Fruit fly (Drosophila melanogaster) whole organism, adult: ENCODE measurements around the gene dsh.

ENCODE experiments used
- CG12768 ChIP-seq: fragments of 200-800 bp; sonication (Bioruptor generic); optimal IDR thresholded peaks from 2 replicates; lab custom pipeline; 2017; ENCODE audit warnings: missing biosample characterization, missing genetic modification characterization, mild to moderate bottlenecking, moderate library complexity, missing genetic modification reagents
- Clk ChIP-seq: fragments of 200-800 bp; sonication (Bioruptor generic); optimal IDR thresholded peaks from 2 replicates; lab custom pipeline; 2017; ENCODE audit warnings: missing biosample characterization, missing genetic modification characterization
- cic ChIP-seq: fragments of 200-800 bp; sonication (Bioruptor generic); optimal IDR thresholded peaks from 2 replicates; lab custom pipeline; 2017; ENCODE audit warnings: missing biosample characterization, mild to moderate bottlenecking, missing genetic modification characterization, moderate library complexity
- cnc ChIP-seq, 2 experiments: fragments of >200 bp; optimal IDR thresholded peaks; 2 replicates each; lab custom pipeline; 2017
- ovo ChIP-seq: fragments of 200-800 bp; sonication (Bioruptor generic); optimal IDR thresholded peaks from 2 replicates; lab custom pipeline; 2016; ENCODE audit warnings: missing biosample characterization, missing genetic modification characterization
- toe ChIP-seq: fragments of 200-800 bp; sonication (Bioruptor generic); optimal IDR thresholded peaks from 2 replicates; lab custom pipeline; 2016; ENCODE audit warnings: missing biosample characterization, missing genetic modification characterization

DNA sequence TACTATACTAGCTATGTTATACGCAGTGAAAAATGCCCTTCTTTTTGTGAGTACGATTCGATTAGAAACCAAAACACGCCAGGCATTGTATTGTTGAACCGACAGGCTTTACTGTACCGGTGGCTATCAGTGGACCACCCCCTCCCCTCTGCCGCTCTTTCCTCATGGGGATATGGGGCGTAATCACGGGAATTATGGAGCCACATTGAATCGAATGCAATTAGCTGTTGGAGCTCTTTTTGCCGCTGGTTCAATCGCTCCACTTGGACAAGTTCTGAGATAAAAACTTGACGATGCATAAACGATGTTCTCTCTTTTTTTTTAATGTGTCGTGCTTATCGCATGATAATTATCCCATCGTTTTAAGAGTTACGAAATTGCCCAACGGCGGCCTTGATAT lies 13.5 kb upstream of the dsh start:
- TF ChIP-seq toe (GFP tag; lab: Kevin White, UChicago) (no peak), cnc (optimal IDR thresholded peaks at IDR 0.05; lab: Kevin White, UChicago) (no peak), Clk (GFP tag; lab: Kevin White, UChicago) (no peak), cic (GFP tag; lab: Kevin White, UChicago) (no peak), CG12768 (no peak), ovo (no peak)
